Fruit fly (Drosophila melanogaster) S2 (cell line): ENCODE results near the gene CG12589.

ENCODE experiments used
- CG8478 ChIP-seq: fragments of >200 bp; optimal IDR thresholded peaks from 2 replicates; lab custom pipeline; 2018
- CTCF ChIP-seq, 2 experiments: fragments of >200 bp; optimal IDR thresholded peaks; 2 replicates each; lab custom pipeline; 2018

dm6 chr3R:5103362-5104003 is 35.3 kb downstream of the CG12589 start:
- TF ChIP-seq CG8478 (lab: Kevin White, UChicago) (no peak), CTCF (optimal IDR thresholded peaks at IDR 0.05; lab: Kevin White, UChicago) (no peak)
